Fruit fly (Drosophila melanogaster): Measurements from ENCODE around the gene CG14132.

CG14132 gene

dm6 chr3L:11696294-11697116 lies 18.6 kb downstream of the CG14132 start, which contains the start of gene Dph1 (continued):
- TF ChIP-seq CG3163 (GFP tag; optimal IDR thresholded peaks at IDR 0.05) (peak; percentile 52), ato (GFP tag; IDR thresholded peaks at IDR 0.05; ENCODE audit: partially characterized antibody) (no peak), corto (GFP tag; optimal IDR thresholded peaks at IDR 0.05) (peak; percentile 43), Blimp-1 (GFP tag; optimal IDR thresholded peaks at IDR 0.05) (peak; percentile 81), Gug (GFP tag; IDR thresholded peaks at IDR 0.05) (peak; percentile 86), Pdp1 (GFP tag; optimal IDR thresholded peaks at IDR 0.05) (peak; percentile 75 to 96), lov (optimal IDR thresholded peaks at IDR 0.05) (no peak), lov (GFP tag; IDR thresholded peaks at IDR 0.05) (peak; percentile 67; the same call in 1 of the 3 replicates), TFAM (GFP tag; optimal IDR thresholded peaks at IDR 0.05) (no peak), so (GFP tag; IDR thresholded peaks at IDR 0.05) (peak; percentile 89), CG8924 (tag; optimal IDR thresholded peaks at IDR 0.05) (peak; percentile 86), CG4730 (GFP tag; IDR thresholded peaks at IDR 0.05) (peak; percentile 72), NC2β (GFP tag; optimal IDR thresholded peaks at IDR 0.05) (peak; percentile 82), Dref (GFP tag; IDR thresholded peaks at IDR 0.05) (no peak), Dip3 (GFP tag; optimal IDR thresholded peaks at IDR 0.05) (peak; percentile 77), CG16815 (GFP tag; optimal IDR thresholded peaks at IDR 0.05) (peak; percentile 76), dm (GFP tag; optimal IDR thresholded peaks at IDR 0.05) (peak; percentile 88), CG1529 (GFP tag; optimal IDR thresholded peaks at IDR 0.05) (peak; percentile 67), MTF-1 (GFP tag; optimal IDR thresholded peaks at IDR 0.05; ENCODE audit: borderline replicate concordance) (peak; percentile 54), Mes4 (GFP tag; optimal IDR thresholded peaks at IDR 0.05) (peak; percentile 80), Gsc (GFP tag; IDR thresholded peaks at IDR 0.05) (no peak), CG42726 (GFP tag; IDR thresholded peaks at IDR 0.05; ENCODE audit: partially characterized antibody) (no peak), Asciz (GFP tag; optimal IDR thresholded peaks at IDR 0.05) (peak; percentile 89), CG33213 (GFP tag; optimal IDR thresholded peaks at IDR 0.05) (peak; percentile 57), gfzf (GFP tag; optimal IDR thresholded peaks at IDR 0.05) (peak; percentile 8), YL-1 (GFP tag; optimal IDR thresholded peaks at IDR 0.05) (peak; percentile 93), sc (optimal IDR thresholded peaks at IDR 0.05) (no peak), sc (GFP tag; optimal IDR thresholded peaks at IDR 0.05) (peak; percentile 52), CG8290 (GFP tag; optimal IDR thresholded peaks at IDR 0.05) (peak; percentile 66), CG8290 (tag; optimal IDR thresholded peaks at IDR 0.05) (peak in 1 of 2 experiments; percentile 96), sqz (GFP tag; optimal IDR thresholded peaks at IDR 0.05) (peak; percentile 16), CG11085 (GFP tag; IDR thresholded peaks at IDR 0.05) (no peak; the same call in 1 of the 2 replicates), CG32772 (GFP tag; IDR thresholded peaks at IDR 0.05) (no peak; the same call in 1 of the 2 replicates), ewg (GFP tag; optimal IDR thresholded peaks at IDR 0.05) (peak; percentile 77), kni (GFP tag; optimal IDR thresholded peaks at IDR 0.05) (peak; percentile 54), CG13424 (tag; optimal IDR thresholded peaks at IDR 0.05) (peak; percentile 80), CG11560 (tag; IDR thresholded peaks at IDR 0.05) (peak; percentile 73), fu2 (GFP tag; optimal IDR thresholded peaks at IDR 0.05) (peak; percentile 55), Elba2 (GFP tag; optimal IDR thresholded peaks at IDR 0.05) (peak; percentile 92), crp (GFP tag; optimal IDR thresholded peaks at IDR 0.05) (peak; percentile 69 to 96), D19B (GFP tag; optimal IDR thresholded peaks at IDR 0.05) (peak; percentile 65), dmrt11E (tag; optimal IDR thresholded peaks at IDR 0.05) (peak; percentile 83), CG7987 (GFP tag; optimal IDR thresholded peaks at IDR 0.05) (peak; percentile 59), CG7786 (GFP tag; optimal IDR thresholded peaks at IDR 0.05) (peak; percentile 85), CG2199 (GFP tag; IDR thresholded peaks at IDR 0.05) (peak; percentile 76; the same call in 2 of the 3 replicates), CG7745 (tag; optimal IDR thresholded peaks at IDR 0.05) (peak; percentile 34), CG9437 (GFP tag; optimal IDR thresholded peaks at IDR 0.05) (peak; percentile 81), emc (GFP tag; optimal IDR thresholded peaks at IDR 0.05) (peak; percentile 86), run (tag; optimal IDR thresholded peaks at IDR 0.05) (peak; percentile 8)

Data from whole organism, embryonic.